Worm (Caenorhabditis elegans) whole organism, early embryonic: ENCODE measurements around the gene sem-5.

Experiments used
- B0310.2 ChIP-seq: sonication (generic microtip); optimal IDR thresholded peaks from 2 replicates; lab custom pipeline; 2016; ENCODE audit warnings: mild to moderate bottlenecking, missing genetic modification characterization, missing compliant biosample characterization
- F13C5.2 ChIP-seq: sonication (generic microtip); optimal IDR thresholded peaks from 2 replicates; lab custom pipeline; 2017; ENCODE audit warnings: mild to moderate bottlenecking, missing genetic modification characterization, inconsistent platforms, missing compliant biosample characterization
- aly-1 ChIP-seq: sonication (generic microtip); optimal IDR thresholded peaks from 2 replicates; lab custom pipeline; 2016; ENCODE audit warnings: missing genetic modification characterization, missing compliant biosample characterization
- ama-1 ChIP-seq: fragments of 150-350 bp; optimal IDR thresholded peaks from 2 replicates; lab custom pipeline; 2014
- ceh-13 ChIP-seq: fragments of 200-800 bp; sonication (Bioruptor generic); optimal IDR thresholded peaks from 2 replicates; lab custom pipeline; 2018; ENCODE audit warnings: mild to moderate bottlenecking, missing genetic modification characterization, missing compliant biosample characterization
- ceh-36 ChIP-seq: sonication (generic microtip); optimal IDR thresholded peaks from 2 replicates; lab custom pipeline; 2016; ENCODE audit warnings: missing genetic modification characterization, inconsistent platforms, missing compliant biosample characterization
- ets-7 ChIP-seq: sonication (generic microtip); optimal IDR thresholded peaks from 2 replicates; lab custom pipeline; 2016; ENCODE audit warnings: missing genotype, missing genetic modification characterization, missing compliant biosample characterization
- flt-1 ChIP-seq: fragments of 200-800 bp; sonication (Bioruptor generic); IDR thresholded peaks from 2 replicates; pipeline ENCODE4 v1.3.6; 2022; ENCODE audit warnings: missing genetic modification characterization, missing compliant biosample characterization
- hmbx-1 ChIP-seq: sonication (generic microtip); optimal IDR thresholded peaks from 2 replicates; lab custom pipeline; 2016; ENCODE audit warnings: mild to moderate bottlenecking, missing genetic modification characterization, missing compliant biosample characterization
- hmg-4 ChIP-seq: fragments of 200-800 bp; sonication (Bioruptor generic); optimal IDR thresholded peaks from 2 replicates; lab custom pipeline; 2018; ENCODE audit warnings: mild to moderate bottlenecking, missing genetic modification characterization, missing compliant biosample characterization
- hnd-1 ChIP-seq: sonication (generic microtip); optimal IDR thresholded peaks from 2 replicates; lab custom pipeline; 2016; ENCODE audit warnings: missing genetic modification characterization, missing compliant biosample characterization
- pes-1 ChIP-seq: fragments of 200-800 bp; sonication (Bioruptor generic); IDR thresholded peaks from 2 replicates; pipeline ENCODE4 v1.3.6; 2022; ENCODE audit warnings: missing genetic modification reagents, missing genetic modification characterization, missing compliant biosample characterization
- scrt-1 ChIP-seq: fragments of 200-800 bp; sonication (Bioruptor generic); IDR thresholded peaks from 2 replicates; pipeline ENCODE4 v1.3.6; 2022; ENCODE audit warnings: missing genetic modification characterization, missing compliant biosample characterization
- sea-1 ChIP-seq: fragments of 200-800 bp; sonication (Bioruptor generic); conservative IDR thresholded peaks from 2 replicates; pipeline ENCODE4 v1.3.6; 2022; ENCODE audit warnings: missing genetic modification characterization, missing compliant biosample characterization
- tbx-11 ChIP-seq: fragments of 200-800 bp; sonication (Bioruptor generic); IDR thresholded peaks from 2 replicates; pipeline ENCODE4 v1.3.6; 2022; ENCODE audit warnings: missing genetic modification characterization, missing compliant biosample characterization
- tbx-37 ChIP-seq: fragments of 200-800 bp; sonication (Bioruptor generic); conservative IDR thresholded peaks from 2 replicates; pipeline ENCODE4 v1.3.6; 2022; ENCODE audit warnings: missing genetic modification reagents, missing genetic modification characterization, missing compliant biosample characterization
- tra-4 ChIP-seq: sonication (generic microtip); optimal IDR thresholded peaks from 2 replicates; lab custom pipeline; 2017; ENCODE audit warnings: missing genetic modification characterization, missing compliant biosample characterization

Gene sem-5

ce11 chrX:7944999-7945398 is 16.5 kb downstream of the sem-5 start, which contains the start of gene tnt-3:
tnt-3 (minus strand) TSS chrX:7945099.
- no peak for TF ChIP-seq tbx-11 (GFP tag; lab: Robert Waterston, UW)
- TF ChIP-seq hmg-4 (GFP tag; lab: Kevin White, UChicago) = no peak
- TF ChIP-seq sea-1 (GFP tag; lab: Robert Waterston, UW) = no peak
- no peak for TF ChIP-seq flt-1 (GFP tag; lab: Robert Waterston, UW)
- no peak for TF ChIP-seq scrt-1 (GFP tag; lab: Robert Waterston, UW)
- TF ChIP-seq ets-7 (tag; lab: Kevin White, UChicago) = no peak
- TF ChIP-seq B0310.2 = no peak

ce11 chrX:7942675-7943074 is 18.8 kb downstream of the sem-5 start:
- TF ChIP-seq ceh-36 (tag; lab: Kevin White, UChicago) (no peak), scrt-1 (GFP tag; lab: Robert Waterston, UW) (no peak), B0310.2 (no peak), ceh-13 (no peak), ama-1 (lab: Kevin White, UChicago) (no peak), hmg-4 (GFP tag; lab: Kevin White, UChicago) (no peak), F13C5.2 (tag; lab: Kevin White, UChicago) (no peak), tbx-11 (GFP tag; lab: Robert Waterston, UW) (no peak), tra-4 (tag; lab: Kevin White, UChicago) (no peak), flt-1 (GFP tag; lab: Robert Waterston, UW) (no peak), pes-1 (GFP tag; lab: Robert Waterston, UW) (no peak), hnd-1 (tag; lab: Kevin White, UChicago) (no peak)

- TF ChIP-seq tbx-37 (GFP tag; lab: Robert Waterston, UW) = no peak
- no peak for TF ChIP-seq ceh-13
- TF ChIP-seq ets-7 (tag; lab: Kevin White, UChicago) = no peak
- TF ChIP-seq aly-1 (tag; lab: Kevin White, UChicago) = no peak
- TF ChIP-seq pes-1 (GFP tag; lab: Robert Waterston, UW) = no peak
- TF ChIP-seq hmg-4 (GFP tag; lab: Kevin White, UChicago) = no peak
- no peak for TF ChIP-seq sea-1 (GFP tag; lab: Robert Waterston, UW)
- TF ChIP-seq tbx-11 (GFP tag; lab: Robert Waterston, UW) = no peak
- no peak for TF ChIP-seq ama-1 (lab: Kevin White, UChicago)
- TF ChIP-seq hmbx-1 (tag; lab: Kevin White, UChicago) = no peak
- TF ChIP-seq B0310.2 = no peak
- TF ChIP-seq hnd-1 (tag; lab: Kevin White, UChicago) = no peak
- TF ChIP-seq ceh-36 (tag; lab: Kevin White, UChicago) = no peak
- TF ChIP-seq tra-4 (tag; lab: Kevin White, UChicago) = no peak
- no peak for TF ChIP-seq flt-1 (GFP tag; lab: Robert Waterston, UW)
- no peak for TF ChIP-seq scrt-1 (GFP tag; lab: Robert Waterston, UW)
- TF ChIP-seq F13C5.2 (tag; lab: Kevin White, UChicago) = no peak
Observed at ce11 chrX:7932453-7932852, 29.1 kb downstream of the sem-5 start.

- TF ChIP-seq ama-1 (lab: Kevin White, UChicago) (no peak), B0310.2 (no peak), aly-1 (tag; lab: Kevin White, UChicago) (no peak), pes-1 (GFP tag; lab: Robert Waterston, UW) (no peak), flt-1 (GFP tag; lab: Robert Waterston, UW) (no peak), tbx-11 (GFP tag; lab: Robert Waterston, UW) (no peak), hmg-4 (GFP tag; lab: Kevin White, UChicago) (no peak), hmbx-1 (tag; lab: Kevin White, UChicago) (no peak), scrt-1 (GFP tag; lab: Robert Waterston, UW) (no peak), tra-4 (tag; lab: Kevin White, UChicago) (no peak), ets-7 (tag; lab: Kevin White, UChicago) (no peak), ceh-36 (tag; lab: Kevin White, UChicago) (no peak), ceh-13 (no peak)
Observed at ce11 chrX:7930450-7930849, 31.1 kb downstream of the sem-5 start, which contains the start of gene zig-3. zig-3 (plus strand) TSS chrX:7930750.

ce11 chrX:7925134-7925533 is 36.4 kb downstream of the sem-5 start, which contains the start of gene zig-4:
zig-4 (plus strand) TSS chrX:7925434.
- TF ChIP-seq tbx-37 (GFP tag; lab: Robert Waterston, UW) (no peak), sea-1 (GFP tag; lab: Robert Waterston, UW) (no peak), pes-1 (GFP tag; lab: Robert Waterston, UW) (no peak), ceh-36 (tag; lab: Kevin White, UChicago) (no peak), hmbx-1 (tag; lab: Kevin White, UChicago) (no peak), ets-7 (tag; lab: Kevin White, UChicago) (no peak), F13C5.2 (tag; lab: Kevin White, UChicago) (no peak), flt-1 (GFP tag; lab: Robert Waterston, UW) (no peak), tbx-11 (GFP tag; lab: Robert Waterston, UW) (no peak), tra-4 (tag; lab: Kevin White, UChicago) (no peak), scrt-1 (GFP tag; lab: Robert Waterston, UW) (no peak), hnd-1 (tag; lab: Kevin White, UChicago) (no peak), hmg-4 (GFP tag; lab: Kevin White, UChicago) (no peak), ama-1 (lab: Kevin White, UChicago) (no peak)

- TF ChIP-seq aly-1 (tag; lab: Kevin White, UChicago) = no peak
Observed at ce11 chrX:7921130-7921529, 40.4 kb downstream of the sem-5 start.

- no peak for TF ChIP-seq ets-7 (tag; lab: Kevin White, UChicago)
Observed at ce11 chrX:7916076-7916475, 45.4 kb downstream of the sem-5 start.

- TF ChIP-seq aly-1 (tag; lab: Kevin White, UChicago) = no peak
- TF ChIP-seq B0310.2 = no peak
- no peak for TF ChIP-seq tbx-37 (GFP tag; lab: Robert Waterston, UW)
- no peak for TF ChIP-seq scrt-1 (GFP tag; lab: Robert Waterston, UW)
- no peak for TF ChIP-seq tra-4 (tag; lab: Kevin White, UChicago)
- no peak for TF ChIP-seq tbx-11 (GFP tag; lab: Robert Waterston, UW)
- no peak for TF ChIP-seq hnd-1 (tag; lab: Kevin White, UChicago)
- TF ChIP-seq ceh-36 (tag; lab: Kevin White, UChicago) = no peak
Observed at ce11 chrX:7915616-7916015, 45.9 kb downstream of the sem-5 start.
